Fruit fly (Drosophila melanogaster) whole organism, adult: Measurements from ENCODE around the gene CG8840.

Experiments
- CG12768 ChIP-seq: fragments of 200-800 bp; sonication (Bioruptor generic); optimal IDR thresholded peaks from 2 replicates; lab custom pipeline; 2017; ENCODE audit warnings: missing biosample characterization, missing genetic modification characterization, mild to moderate bottlenecking, moderate library complexity, missing genetic modification reagents
- Crg-1 ChIP-seq: fragments of 200-800 bp; sonication (Bioruptor generic); optimal IDR thresholded peaks from 2 replicates; lab custom pipeline; 2016; ENCODE audit warnings: missing biosample characterization, missing genetic modification characterization
- Mnt ChIP-seq: fragments of 200-800 bp; sonication (Bioruptor generic); optimal IDR thresholded peaks from 2 replicates; lab custom pipeline; 2016; ENCODE audit warnings: missing biosample characterization, mild to moderate bottlenecking, missing genetic modification characterization
- cnc ChIP-seq, 2 experiments: fragments of >200 bp; optimal IDR thresholded peaks; 2 replicates each; lab custom pipeline; 2017
- kay ChIP-seq: fragments of 200-800 bp; sonication (Bioruptor generic); peaks from one replicate; lab custom pipeline; 2016; ENCODE audit warnings: missing biosample characterization, missing genetic modification characterization, borderline replicate concordance
- ovo ChIP-seq: fragments of 200-800 bp; sonication (Bioruptor generic); optimal IDR thresholded peaks from 2 replicates; lab custom pipeline; 2016; ENCODE audit warnings: missing biosample characterization, missing genetic modification characterization
- pad ChIP-seq: fragments of 200-800 bp; sonication (Bioruptor generic); optimal IDR thresholded peaks from 3 replicates; lab custom pipeline; 2017; ENCODE audit warnings: missing biosample characterization, missing genetic modification characterization, mild to moderate bottlenecking, moderate library complexity, missing genetic modification reagents

- no peak for TF ChIP-seq CG12768 (GFP tag; lab: Kevin White, UChicago)
- TF ChIP-seq cnc (optimal IDR thresholded peaks at IDR 0.05; lab: Kevin White, UChicago) = no peak
- no peak for TF ChIP-seq ovo
- no peak for TF ChIP-seq Crg-1 (GFP tag; lab: Kevin White, UChicago)
- TF ChIP-seq kay (GFP tag; lab: Kevin White, UChicago) = no peak
- no peak for TF ChIP-seq Mnt (GFP tag; lab: Kevin White, UChicago)
- TF ChIP-seq pad = no peak
Observed at dm6 chr2L:3372483-3372929, 37.9 kb upstream of the CG8840 start.
